Worm (Caenorhabditis elegans): ENCODE data around the gene Y116A8A.2.

DNA sequence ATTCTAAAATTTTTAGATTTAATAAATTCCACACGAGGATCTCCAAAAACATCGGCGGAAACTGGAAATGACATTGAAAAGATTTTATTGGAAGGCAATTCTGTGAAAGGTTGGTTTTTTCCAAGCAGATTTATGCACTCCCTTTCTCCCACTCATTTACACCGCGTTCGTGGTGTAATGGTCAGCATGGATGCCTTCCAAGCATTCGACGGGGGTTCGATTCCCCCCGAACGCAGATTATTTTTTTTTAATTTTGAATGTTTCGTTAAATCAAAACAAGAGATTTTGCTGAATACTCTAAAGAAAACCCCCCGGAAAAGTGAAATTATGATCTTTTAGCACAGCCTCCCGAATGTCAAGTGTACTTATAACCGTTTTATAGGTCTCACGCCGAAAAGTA, 37.8 kb downstream of the Y116A8A.2 start:
- TF ChIP-seq nhr-237 (tag; optimal IDR thresholded peaks at IDR 0.05) (no peak), lsy-2 (tag; optimal IDR thresholded peaks at IDR 0.05) (no peak), snpc-4 (tag; optimal IDR thresholded peaks at IDR 0.05) (no peak), sox-4 (tag; optimal IDR thresholded peaks at IDR 0.05) (no peak), mdl-1 (tag; optimal IDR thresholded peaks at IDR 0.05) (no peak), grh-1 (GFP tag; IDR thresholded peaks at IDR 0.05) (no peak), ceh-63 (GFP tag; optimal IDR thresholded peaks at IDR 0.05) (no peak), alr-1 (tag; optimal IDR thresholded peaks at IDR 0.05; ENCODE audit: borderline replicate concordance) (no peak)

All from whole organism, L1 larva.